Fruit fly (Drosophila melanogaster): Measurements from ENCODE around the gene tey.

tey gene

dm6 chr3L:19636821-19637460, 27.0 kb downstream of the tey start (continued):
- TF ChIP-seq Hr78 (GFP tag; optimal IDR thresholded peaks at IDR 0.05) = no peak
- peak; percentile 59 for TF ChIP-seq D19A (tag; optimal IDR thresholded peaks at IDR 0.05)
- TF ChIP-seq Lpt (GFP tag; optimal IDR thresholded peaks at IDR 0.05) = no peak
- no peak for TF ChIP-seq CG1792 (GFP tag; optimal IDR thresholded peaks at IDR 0.05)
- TF ChIP-seq danr (GFP tag; IDR thresholded peaks at IDR 0.05) = no peak
- TF ChIP-seq pan (optimal IDR thresholded peaks at IDR 0.05) = no peak
- no peak for TF ChIP-seq pan (GFP tag; optimal IDR thresholded peaks at IDR 0.05 in 1 of 2, IDR thresholded peaks at IDR 0.05 in 1 of 2)
- no peak for TF ChIP-seq Atf6 (GFP tag; IDR thresholded peaks at IDR 0.05)
- no peak for TF ChIP-seq nau (GFP tag; optimal IDR thresholded peaks at IDR 0.05)
- TF ChIP-seq CG8944 (GFP tag; optimal IDR thresholded peaks at IDR 0.05) = no peak
- peak; percentile 26 for TF ChIP-seq Kr (GFP tag; optimal IDR thresholded peaks at IDR 0.05)
- TF ChIP-seq CG3847 (GFP tag; IDR thresholded peaks at IDR 0.05) = no peak
- peak; percentile 49 for TF ChIP-seq pros (GFP tag; optimal IDR thresholded peaks at IDR 0.05)
- TF ChIP-seq Taf1 (GFP tag; IDR thresholded peaks at IDR 0.05) = no peak
- TF ChIP-seq CG10431 (GFP tag; optimal IDR thresholded peaks at IDR 0.05) = no peak
- peak; percentile 23 for TF ChIP-seq sqz (GFP tag; optimal IDR thresholded peaks at IDR 0.05)
- peak; percentile 47 for TF ChIP-seq Six4 (GFP tag; optimal IDR thresholded peaks at IDR 0.05)
- no peak for TF ChIP-seq CG15269 (tag; optimal IDR thresholded peaks at IDR 0.05)
- TF ChIP-seq sens-2 (GFP tag; IDR thresholded peaks at IDR 0.05) = no peak
- TF ChIP-seq CG8281 (tag; optimal IDR thresholded peaks at IDR 0.05) = no peak
- no peak for TF ChIP-seq sim (GFP tag; IDR thresholded peaks at IDR 0.05)
- TF ChIP-seq cad (GFP tag; optimal IDR thresholded peaks at IDR 0.05) = peak; percentile 3
- no peak for TF ChIP-seq slp2 (GFP tag; optimal IDR thresholded peaks at IDR 0.05)
- TF ChIP-seq CG11696 (GFP tag; IDR thresholded peaks at IDR 0.05) = 0 out of 2 replicates have a peak, but pooled peaks have one; percentile 11
- TF ChIP-seq CG2712 (tag; optimal IDR thresholded peaks at IDR 0.05) = peak; percentile 90
- no peak for TF ChIP-seq CG3281 (GFP tag; optimal IDR thresholded peaks at IDR 0.05)
- peak in 1 of 2 experiments; percentile 60 for TF ChIP-seq chif (GFP tag; optimal IDR thresholded peaks at IDR 0.05)
- TF ChIP-seq CG34224 (GFP tag; IDR thresholded peaks at IDR 0.05; ENCODE audit: partially characterized antibody) = no peak
- no peak for TF ChIP-seq dimm (GFP tag; IDR thresholded peaks at IDR 0.05)
- no peak for TF ChIP-seq CG13624 (GFP tag; optimal IDR thresholded peaks at IDR 0.05)
- peak; percentile 69 for TF ChIP-seq CG31441 (GFP tag; IDR thresholded peaks at IDR 0.05)
- no peak for TF ChIP-seq Hr39 (optimal IDR thresholded peaks at IDR 0.05)
- TF ChIP-seq CG10147 (GFP tag; optimal IDR thresholded peaks at IDR 0.05) = no peak
- TF ChIP-seq tin (GFP tag; optimal IDR thresholded peaks at IDR 0.05) = peak; percentile 18
- no peak for TF ChIP-seq CG17568 (GFP tag; optimal IDR thresholded peaks at IDR 0.05)
- TF ChIP-seq CG12659 (GFP tag; optimal IDR thresholded peaks at IDR 0.05) = peak; percentile 19
- no peak for TF ChIP-seq knrl (GFP tag; IDR thresholded peaks at IDR 0.05; ENCODE audit: partially characterized antibody)
- no peak for TF ChIP-seq ap (GFP tag; IDR thresholded peaks at IDR 0.05)
- TF ChIP-seq CG8478 (optimal IDR thresholded peaks at IDR 0.05) = no peak
- TF ChIP-seq sisA (GFP tag; IDR thresholded peaks at IDR 0.05) = no peak
- TF ChIP-seq CG5953 (GFP tag; IDR thresholded peaks at IDR 0.05) = no peak
- TF ChIP-seq oc (tag; optimal IDR thresholded peaks at IDR 0.05) = peak; percentile 1
- peak; percentile 27 for TF ChIP-seq Elba2 (GFP tag; optimal IDR thresholded peaks at IDR 0.05)
- TF ChIP-seq tap (tag; optimal IDR thresholded peaks at IDR 0.05) = no peak
- no peak for TF ChIP-seq CG32767 (GFP tag; IDR thresholded peaks at IDR 0.05)
- no peak for TF ChIP-seq gce (GFP tag; IDR thresholded peaks at IDR 0.05)
- TF ChIP-seq CG16815 (GFP tag; optimal IDR thresholded peaks at IDR 0.05) = peak; percentile 80
- no peak for TF ChIP-seq CG31224 (GFP tag; IDR thresholded peaks at IDR 0.05)
- TF ChIP-seq CG12236 (GFP tag; optimal IDR thresholded peaks at IDR 0.05) = no peak
- no peak for TF ChIP-seq Bgb (GFP tag; IDR thresholded peaks at IDR 0.05; ENCODE audit: partially characterized antibody)
- TF ChIP-seq Hand (GFP tag; optimal IDR thresholded peaks at IDR 0.05) = no peak
- no peak for TF ChIP-seq CG6654 (GFP tag; optimal IDR thresholded peaks at IDR 0.05)
